Fruit fly (Drosophila melanogaster) whole organism, embryonic: ENCODE data around the gene unc-119.
A peak's percentile ranks its signal among the peaks of the same experiment; 100 is the strongest.

Source experiments
- Abd-B ChIP-seq: fragments of 200-800 bp; sonication (Bioruptor generic); optimal IDR thresholded peaks from 2 replicates; lab custom pipeline; 2018; ENCODE audit warnings: missing biosample characterization, mild to moderate bottlenecking, missing genetic modification characterization, moderate library complexity
- Bteb2 ChIP-seq: fragments of 200-800 bp; sonication (Bioruptor generic); optimal IDR thresholded peaks from 2 replicates; lab custom pipeline; 2016; ENCODE audit warnings: missing biosample characterization, missing genetic modification characterization
- CG10654 ChIP-seq: fragments of 200-800 bp; sonication (Bioruptor generic); optimal IDR thresholded peaks from 2 replicates; lab custom pipeline; 2016; ENCODE audit warnings: missing biosample characterization, missing genetic modification characterization
- CG10979 ChIP-seq: fragments of 200-800 bp; sonication (Bioruptor generic); optimal IDR thresholded peaks from 2 replicates; lab custom pipeline; 2018; ENCODE audit warnings: missing biosample characterization, mild to moderate bottlenecking, missing genetic modification characterization, moderate library complexity
- CG11560 ChIP-seq: fragments of 200-800 bp; sonication (Bioruptor generic); IDR thresholded peaks from 3 replicates; pipeline ENCODE4 v1.3.6; 2022; ENCODE audit warnings: missing biosample characterization, missing genetic modification characterization
- CG11695 ChIP-seq: fragments of 200-800 bp; sonication (Bioruptor generic); IDR thresholded peaks from 3 replicates; pipeline ENCODE4 v1.3.6; 2022; ENCODE audit warnings: missing biosample characterization, missing genetic modification characterization
- CG12219 ChIP-seq: fragments of 200-800 bp; sonication (Bioruptor generic); optimal IDR thresholded peaks from 3 replicates; lab custom pipeline; 2018; ENCODE audit warnings: missing biosample characterization, mild to moderate bottlenecking, missing genetic modification characterization
- CG13894 ChIP-seq: fragments of 200-800 bp; sonication (Bioruptor generic); optimal IDR thresholded peaks from 3 replicates; lab custom pipeline; 2018; ENCODE audit warnings: missing biosample characterization, mild to moderate bottlenecking, missing genetic modification characterization, moderate library complexity
- CG17385 ChIP-seq: fragments of 200-800 bp; sonication (Bioruptor generic); optimal IDR thresholded peaks from 3 replicates; lab custom pipeline; 2018; ENCODE audit warnings: missing biosample characterization, mild to moderate bottlenecking, missing genetic modification characterization
- CG1792 ChIP-seq: fragments of 200-800 bp; sonication (Bioruptor generic); optimal IDR thresholded peaks from 2 replicates; lab custom pipeline; 2016; ENCODE audit warnings: missing biosample characterization, missing genetic modification characterization
- CG2202 ChIP-seq: fragments of 200-800 bp; sonication (Bioruptor generic); optimal IDR thresholded peaks from 2 replicates; lab custom pipeline; 2018; ENCODE audit warnings: missing biosample characterization, mild to moderate bottlenecking, missing genetic modification characterization
- CG3847 ChIP-seq: fragments of 200-800 bp; sonication (Bioruptor generic); IDR thresholded peaks from 2 replicates; pipeline ENCODE4 v1.3.6; 2022; ENCODE audit warnings: missing biosample characterization, missing genetic modification characterization
- CG4730 ChIP-seq: fragments of 200-800 bp; sonication (Bioruptor generic); IDR thresholded peaks from 2 replicates; pipeline ENCODE4 v1.3.6; 2022; ENCODE audit warnings: missing biosample characterization, missing genetic modification characterization
- CG6813 ChIP-seq: fragments of 200-800 bp; sonication (Bioruptor generic); optimal IDR thresholded peaks from 2 replicates; lab custom pipeline; 2017; ENCODE audit warnings: missing biosample characterization, missing genetic modification characterization, mild to moderate bottlenecking, moderate library complexity, missing genetic modification reagents
- CG7745 ChIP-seq: fragments of 200-800 bp; sonication (Bioruptor generic); optimal IDR thresholded peaks from 2 replicates; lab custom pipeline; 2018; ENCODE audit warnings: missing biosample characterization, mild to moderate bottlenecking, missing genetic modification characterization, moderate library complexity
- CG7839 ChIP-seq: fragments of 200-800 bp; sonication (Bioruptor generic); optimal IDR thresholded peaks from 3 replicates; lab custom pipeline; 2018; ENCODE audit warnings: missing biosample characterization, mild to moderate bottlenecking, missing genetic modification characterization, moderate library complexity
- CG7987 ChIP-seq: fragments of 200-800 bp; sonication (Bioruptor generic); optimal IDR thresholded peaks from 2 replicates; lab custom pipeline; 2018; ENCODE audit warnings: missing biosample characterization, mild to moderate bottlenecking, missing genetic modification characterization, moderate library complexity
- CG9437 ChIP-seq: fragments of 200-800 bp; sonication (Bioruptor generic); optimal IDR thresholded peaks from 2 replicates; lab custom pipeline; 2018; ENCODE audit warnings: missing biosample characterization, mild to moderate bottlenecking, missing genetic modification characterization
- D19A ChIP-seq: fragments of 200-800 bp; optimal IDR thresholded peaks from 3 replicates; lab custom pipeline; 2019; ENCODE audit warnings: missing biosample characterization, mild to moderate bottlenecking, missing genetic modification characterization, moderate library complexity
- D19B ChIP-seq: fragments of 200-800 bp; sonication (Bioruptor generic); optimal IDR thresholded peaks from 2 replicates; lab custom pipeline; 2017; ENCODE audit warnings: missing biosample characterization, mild to moderate bottlenecking, missing genetic modification characterization
- Gug ChIP-seq: fragments of 200-800 bp; sonication (Bioruptor generic); IDR thresholded peaks from 4 replicates; pipeline ENCODE4 v1.3.6; 2022; ENCODE audit warnings: missing biosample characterization, missing genetic modification characterization
- HLH4C ChIP-seq: fragments of 200-800 bp; sonication (Bioruptor generic); IDR thresholded peaks from 3 replicates; pipeline ENCODE4 v1.3.6; 2022; ENCODE audit warnings: missing biosample characterization, missing genetic modification characterization; ENCODE audit not compliant: partially characterized antibody
- HmgZ ChIP-seq: fragments of 200-800 bp; sonication (Bioruptor generic); optimal IDR thresholded peaks from 2 replicates; lab custom pipeline; 2018; ENCODE audit warnings: missing biosample characterization, mild to moderate bottlenecking, missing genetic modification characterization
- Hmx ChIP-seq: fragments of 200-800 bp; sonication (Bioruptor generic); optimal IDR thresholded peaks from 2 replicates; lab custom pipeline; 2016; ENCODE audit warnings: missing biosample characterization, missing genetic modification characterization
- Jarid2 ChIP-seq: fragments of 200-800 bp; sonication (Bioruptor generic); optimal IDR thresholded peaks from 3 replicates; lab custom pipeline; 2017; ENCODE audit warnings: mild to moderate bottlenecking, missing biosample characterization, missing genetic modification reagents, missing genetic modification characterization
- MESR4 ChIP-seq: fragments of 200-800 bp; sonication (Bioruptor generic); optimal IDR thresholded peaks from 2 replicates; lab custom pipeline; 2018; ENCODE audit warnings: missing biosample characterization, mild to moderate bottlenecking, missing genetic modification characterization, moderate library complexity
- Myb ChIP-seq: fragments of 200-800 bp; sonication (Bioruptor generic); optimal IDR thresholded peaks from 2 replicates; lab custom pipeline; 2016; ENCODE audit warnings: missing biosample characterization, missing genetic modification characterization
- Ravus ChIP-seq: fragments of 200-800 bp; sonication (Bioruptor generic); IDR thresholded peaks from 2 replicates; pipeline ENCODE4 v1.3.6; 2022; ENCODE audit warnings: missing biosample characterization, missing genetic modification characterization
- Side ChIP-seq: fragments of 200-800 bp; sonication (Bioruptor generic); optimal IDR thresholded peaks from 2 replicates; lab custom pipeline; 2016; ENCODE audit warnings: missing biosample characterization, missing genetic modification characterization
- Sox102F ChIP-seq: fragments of 200-800 bp; sonication (Bioruptor generic); optimal IDR thresholded peaks from 2 replicates; lab custom pipeline; 2018; ENCODE audit warnings: missing biosample characterization, mild to moderate bottlenecking, missing genetic modification characterization, moderate library complexity
- Tbp ChIP-seq: fragments of >200 bp; optimal IDR thresholded peaks from 2 replicates; lab custom pipeline; 2018; ENCODE audit warnings: missing biosample characterization, missing genetic modification characterization
- ase ChIP-seq: fragments of 200-800 bp; sonication (Bioruptor generic); IDR thresholded peaks from 3 replicates; pipeline ENCODE4 v1.3.6; 2022; ENCODE audit warnings: missing biosample characterization, missing genetic modification characterization
- bowl ChIP-seq: fragments of 200-800 bp; sonication (Bioruptor generic); IDR thresholded peaks from 2 replicates; pipeline ENCODE4 v1.3.6; 2022; ENCODE audit warnings: missing biosample characterization, missing genetic modification characterization
- crc ChIP-seq: fragments of 200-800 bp; sonication (Bioruptor generic); optimal IDR thresholded peaks from 2 replicates; lab custom pipeline; 2016; ENCODE audit warnings: missing biosample characterization, missing genetic modification characterization
- dan ChIP-seq: fragments of 200-800 bp; sonication (Bioruptor generic); IDR thresholded peaks from 2 replicates; pipeline ENCODE4 v1.3.6; 2022; ENCODE audit warnings: missing biosample characterization, missing genetic modification characterization
- en ChIP-seq: fragments of 200-800 bp; sonication (Bioruptor generic); optimal IDR thresholded peaks from 2 replicates; lab custom pipeline; 2016; ENCODE audit warnings: missing biosample characterization, missing genetic modification characterization
- fru ChIP-seq: fragments of >200 bp; optimal IDR thresholded peaks from 2 replicates; lab custom pipeline; 2017
- gro ChIP-seq: fragments of 200-800 bp; sonication (Bioruptor generic); optimal IDR thresholded peaks from 2 replicates; lab custom pipeline; 2016; ENCODE audit warnings: missing biosample characterization, missing genetic modification characterization
- her ChIP-seq: fragments of 200-800 bp; sonication (Bioruptor generic); optimal IDR thresholded peaks from 2 replicates; lab custom pipeline; 2016; ENCODE audit warnings: missing biosample characterization, missing genetic modification characterization
- nerfin-2 ChIP-seq: fragments of 200-800 bp; sonication (Bioruptor generic); IDR thresholded peaks from 2 replicates; pipeline ENCODE4 v1.3.6; 2022; ENCODE audit warnings: missing biosample characterization, missing genetic modification characterization; ENCODE audit not compliant: partially characterized antibody
- nmo ChIP-seq: fragments of 200-800 bp; sonication (Bioruptor generic); optimal IDR thresholded peaks from 2 replicates; lab custom pipeline; 2018; ENCODE audit warnings: missing biosample characterization, mild to moderate bottlenecking, missing genetic modification characterization, moderate library complexity
- pum ChIP-seq: fragments of 200-800 bp; sonication (Bioruptor generic); optimal IDR thresholded peaks from 2 replicates; lab custom pipeline; 2016; ENCODE audit warnings: missing biosample characterization, missing genetic modification characterization
- pzg ChIP-seq: fragments of 200-800 bp; sonication (Bioruptor generic); optimal IDR thresholded peaks from 3 replicates; lab custom pipeline; 2018; ENCODE audit warnings: missing biosample characterization, mild to moderate bottlenecking, missing genetic modification characterization, moderate library complexity
- sna ChIP-seq: fragments of 200-800 bp; sonication (Bioruptor generic); IDR thresholded peaks from 2 replicates; pipeline ENCODE4 v1.3.6; 2022; ENCODE audit warnings: missing biosample characterization, missing genetic modification characterization; ENCODE audit not compliant: partially characterized antibody
- sqz ChIP-seq: fragments of 200-800 bp; sonication (Bioruptor generic); optimal IDR thresholded peaks from 3 replicates; lab custom pipeline; 2018; ENCODE audit warnings: missing biosample characterization, mild to moderate bottlenecking, missing genetic modification characterization
- stwl ChIP-seq: fragments of 200-800 bp; sonication (Bioruptor generic); optimal IDR thresholded peaks from 3 replicates; lab custom pipeline; 2018; ENCODE audit warnings: missing biosample characterization, mild to moderate bottlenecking, missing genetic modification characterization, moderate library complexity
- twi ChIP-seq: fragments of 200-800 bp; optimal IDR thresholded peaks from 2 replicates; lab custom pipeline; 2019; ENCODE audit warnings: missing biosample characterization, mild to moderate bottlenecking, missing genetic modification characterization, moderate library complexity
- unpg ChIP-seq: fragments of 200-800 bp; sonication (Bioruptor generic); optimal IDR thresholded peaks from 3 replicates; lab custom pipeline; 2018; ENCODE audit warnings: missing biosample characterization, mild to moderate bottlenecking, missing genetic modification characterization, moderate library complexity
- yki ChIP-seq: fragments of >200 bp; optimal IDR thresholded peaks from 3 replicates; lab custom pipeline; 2018

unc-119 gene

DNA sequence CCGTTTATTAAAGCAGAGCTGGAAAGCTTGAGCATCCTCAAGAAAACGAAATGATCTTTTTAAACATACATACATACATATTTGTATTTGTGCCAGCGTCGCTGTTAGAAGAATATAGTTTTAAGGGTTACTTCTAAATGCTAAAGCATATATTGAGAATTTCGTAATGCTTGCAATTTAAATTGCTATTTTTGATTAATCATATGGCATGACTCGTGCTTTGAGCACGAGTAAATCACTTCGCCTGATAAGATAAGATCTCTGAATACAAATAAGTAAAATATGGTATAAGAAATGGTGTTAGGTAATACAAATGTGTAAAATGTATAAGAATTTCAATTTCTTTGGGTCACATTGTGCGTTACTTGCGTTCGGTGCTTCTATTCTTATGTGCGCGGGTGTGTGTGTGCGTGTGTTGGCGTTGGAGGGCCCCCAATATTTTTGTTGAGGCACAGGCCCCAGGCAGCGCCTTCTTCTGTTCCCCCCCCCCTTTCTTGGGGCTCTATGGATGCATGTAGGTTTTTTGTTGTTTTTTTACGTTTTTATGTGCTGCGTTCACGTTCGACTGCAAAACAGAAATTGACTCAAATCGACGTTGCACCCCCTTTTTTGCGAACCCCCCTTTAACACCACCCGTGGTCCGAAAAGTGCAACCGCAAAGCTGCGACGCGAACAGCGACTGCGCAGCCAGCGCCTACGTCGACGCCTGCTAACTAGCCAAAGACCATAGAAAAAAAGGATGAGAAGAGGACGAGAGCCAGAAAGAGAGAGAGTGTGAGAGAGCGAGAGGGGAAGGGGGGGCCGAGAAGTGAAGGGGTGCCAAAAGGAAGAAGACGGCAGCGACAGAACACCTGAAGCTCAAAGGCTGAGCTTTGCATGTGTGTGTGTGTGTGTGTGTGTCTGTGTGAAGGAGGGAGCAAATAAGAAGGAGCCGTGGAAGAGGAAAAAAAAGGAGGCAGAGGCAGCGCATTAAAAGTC lies 10.5 kb upstream of the unc-119 start (continued):
- TF ChIP-seq CG12219 (GFP tag; lab: Kevin White, UChicago) (peak; percentile 11), HLH4C (GFP tag; lab: Robert Waterston, UW) (no peak), CG4730 (peak; percentile 35; the same call in 1 of the 2 replicates), fru (no peak), Hmx (GFP tag; lab: Kevin White, UChicago) (no peak), gro (no peak), Abd-B (GFP tag; lab: Kevin White, UChicago) (no peak), nerfin-2 (GFP tag; lab: Robert Waterston, UW) (no peak), CG17385 (no peak), unpg (GFP tag; lab: Kevin White, UChicago) (no peak), MESR4 (GFP tag; lab: Kevin White, UChicago) (no peak), twi (tag; lab: Kevin White, UChicago) (peak; percentile 19), her (no peak), nmo (GFP tag; lab: Kevin White, UChicago) (peak; percentile 64), bowl (GFP tag; lab: Robert Waterston, UW) (no peak), Sox102F (GFP tag; lab: Kevin White, UChicago) (peak; percentile 52), Ravus (GFP tag; lab: Robert Waterston, UW) (no peak), CG3847 (GFP tag; lab: Robert Waterston, UW) (no peak), Myb (no peak), sqz (peak; percentile 19), CG7839 (tag; lab: Kevin White, UChicago) (peak; percentile 66), CG11695 (no peak), stwl (no peak), Gug (GFP tag; lab: Robert Waterston, UW) (peak; percentile 39; the same call in 2 of the 4 replicates), pzg (no peak), D19A (peak; percentile 65), CG6813 (GFP tag; lab: Kevin White, UChicago) (peak; percentile 32), CG10979 (tag; lab: Kevin White, UChicago) (peak; percentile 71), en (peak; percentile 14), HmgZ (no peak), D19B (peak; percentile 5), CG9437 (GFP tag; lab: Kevin White, UChicago) (peak; percentile 83), crc (GFP tag; lab: Kevin White, UChicago) (no peak), CG1792 (peak; percentile 15), Bteb2 (no peak), CG11560 (no peak), dan (GFP tag; lab: Robert Waterston, UW) (no peak), sna (GFP tag; lab: Robert Waterston, UW) (no peak), CG7987 (GFP tag; lab: Kevin White, UChicago) (no peak), pum (peak; percentile 3), CG2202 (tag; lab: Kevin White, UChicago) (no peak), CG13894 (tag; lab: Kevin White, UChicago) (no peak), Tbp (no peak), Side (GFP tag; lab: Kevin White, UChicago) (no peak), CG10654 (GFP tag; lab: Kevin White, UChicago) (no peak), CG7745 (tag; lab: Kevin White, UChicago) (no peak), Jarid2 (peak; percentile 29), yki (lab: Kevin White, UChicago) (no peak), ase (peak; percentile 58; the same call in 1 of the 3 replicates)
